Fruit fly (Drosophila melanogaster): ENCODE measurements around the gene CG13126.

Gene CG13126

dm6 chr2L:9919218-9919617, 34.8 kb downstream of the CG13126 start:
- TF ChIP-seq EcR (GFP tag; optimal IDR thresholded peaks at IDR 0.05) = no peak

dm6 chr2L:9918020-9918959, 35.7 kb downstream of the CG13126 start, which contains the start of the genes CG5885 and CG4598:
TSS of gene CG5885 (minus strand) at chr2L:9918330.
TSS of gene CG4598 (plus strand) at chr2L:9918618.
- TF ChIP-seq pan (optimal IDR thresholded peaks at IDR 0.05) = no peak
- no peak for TF ChIP-seq Dll (optimal IDR thresholded peaks at IDR 0.05)
- no peak for TF ChIP-seq psq (optimal IDR thresholded peaks at IDR 0.05)
- no peak for TF ChIP-seq usp (GFP tag; optimal IDR thresholded peaks at IDR 0.05)
- no peak for TF ChIP-seq EcR (GFP tag; optimal IDR thresholded peaks at IDR 0.05)
- TF ChIP-seq CG8478 (optimal IDR thresholded peaks at IDR 0.05) = no peak

- TF ChIP-seq usp (GFP tag; optimal IDR thresholded peaks at IDR 0.05) (no peak), EcR (GFP tag; optimal IDR thresholded peaks at IDR 0.05) (no peak), CG8478 (optimal IDR thresholded peaks at IDR 0.05) (no peak), Dll (optimal IDR thresholded peaks at IDR 0.05) (no peak), pan (optimal IDR thresholded peaks at IDR 0.05) (no peak), psq (optimal IDR thresholded peaks at IDR 0.05) (no peak)
Observed at dm6 chr2L:9915011-9915850, 38.8 kb downstream of the CG13126 start, which contains the start of gene yip2. TSS of gene yip2 (plus strand) at chr2L:9915253.

- TF ChIP-seq EcR (GFP tag; optimal IDR thresholded peaks at IDR 0.05) (no peak), psq (optimal IDR thresholded peaks at IDR 0.05) (no peak), usp (GFP tag; optimal IDR thresholded peaks at IDR 0.05) (no peak), Dll (optimal IDR thresholded peaks at IDR 0.05) (no peak), CG8478 (optimal IDR thresholded peaks at IDR 0.05) (no peak), pan (optimal IDR thresholded peaks at IDR 0.05) (no peak)
Observed at dm6 chr2L:9912570-9913260, 41.3 kb downstream of the CG13126 start, which contains the start of the genes Etl1 and Srp54. TSS of gene Etl1 (minus strand) at chr2L:9912608. TSS of gene Srp54 (plus strand) at chr2L:9912911.

dm6 chr2L:9911783-9912182, 42.2 kb downstream of the CG13126 start:
- TF ChIP-seq EcR (GFP tag; optimal IDR thresholded peaks at IDR 0.05) (no peak), CG8478 (optimal IDR thresholded peaks at IDR 0.05) (no peak), psq (optimal IDR thresholded peaks at IDR 0.05) (no peak), pan (optimal IDR thresholded peaks at IDR 0.05) (no peak), usp (GFP tag; optimal IDR thresholded peaks at IDR 0.05) (no peak), Dll (optimal IDR thresholded peaks at IDR 0.05) (no peak)

- TF ChIP-seq psq (optimal IDR thresholded peaks at IDR 0.05) (no peak), EcR (GFP tag; optimal IDR thresholded peaks at IDR 0.05) (no peak), Dll (optimal IDR thresholded peaks at IDR 0.05) (no peak)
Observed at dm6 chr2L:9908468-9908967, 45.5 kb downstream of the CG13126 start, which contains the start of gene CG13124. TSS of gene CG13124 (minus strand) at chr2L:9908633.

- no peak for TF ChIP-seq pan (optimal IDR thresholded peaks at IDR 0.05)
- TF ChIP-seq psq (optimal IDR thresholded peaks at IDR 0.05) = no peak
- no peak for TF ChIP-seq EcR (GFP tag; optimal IDR thresholded peaks at IDR 0.05)
- TF ChIP-seq CG8478 (optimal IDR thresholded peaks at IDR 0.05) = no peak
- TF ChIP-seq usp (GFP tag; optimal IDR thresholded peaks at IDR 0.05) = no peak
- TF ChIP-seq Dll (optimal IDR thresholded peaks at IDR 0.05) = no peak
Observed at dm6 chr2L:9907320-9908256, 46.4 kb downstream of the CG13126 start.

- no peak for TF ChIP-seq CG8478 (optimal IDR thresholded peaks at IDR 0.05)
- TF ChIP-seq EcR (GFP tag; optimal IDR thresholded peaks at IDR 0.05) = no peak
- no peak for TF ChIP-seq usp (GFP tag; optimal IDR thresholded peaks at IDR 0.05)
- TF ChIP-seq Dll (optimal IDR thresholded peaks at IDR 0.05) = no peak
- TF ChIP-seq pan (optimal IDR thresholded peaks at IDR 0.05) = no peak
- no peak for TF ChIP-seq psq (optimal IDR thresholded peaks at IDR 0.05)
Observed at dm6 chr2L:9906641-9907040, 47.3 kb downstream of the CG13126 start.

- TF ChIP-seq usp (GFP tag; optimal IDR thresholded peaks at IDR 0.05) (no peak), Dll (optimal IDR thresholded peaks at IDR 0.05) (no peak), psq (optimal IDR thresholded peaks at IDR 0.05) (no peak), pan (optimal IDR thresholded peaks at IDR 0.05) (no peak), EcR (GFP tag; optimal IDR thresholded peaks at IDR 0.05) (no peak), CG8478 (optimal IDR thresholded peaks at IDR 0.05) (no peak)
Observed at dm6 chr2L:9903028-9903427, 51.0 kb downstream of the CG13126 start, which contains the start of gene Muc30E. TSS of gene Muc30E (minus strand) at chr2L:9903128.

Measured in whole organism.